Worm (Caenorhabditis elegans) whole organism, young adult: ENCODE measurements around the gene smf-2.

ENCODE experiments used
- B0019.2 ChIP-seq: fragments of 200-800 bp; sonication (Bioruptor generic); conservative IDR thresholded peaks from 2 replicates; pipeline ENCODE4 v1.3.6; 2022; ENCODE audit warnings: missing genetic modification reagents, missing genetic modification characterization, missing compliant biosample characterization
- B0035.1 ChIP-seq: sonication (generic microtip); optimal IDR thresholded peaks from 2 replicates; lab custom pipeline; 2016; ENCODE audit warnings: missing genetic modification characterization, mild to moderate bottlenecking, missing compliant biosample characterization, missing genotype, missing genetic modification reagents
- B0261.1 ChIP-seq: sonication (generic microtip); optimal IDR thresholded peaks from 2 replicates; lab custom pipeline; 2016; ENCODE audit warnings: mild to moderate bottlenecking, missing genetic modification characterization, moderate library complexity, missing compliant biosample characterization
- C06A6.2 ChIP-seq: fragments of 200-800 bp; sonication (Bioruptor generic); conservative IDR thresholded peaks from 2 replicates; pipeline ENCODE4 v1.3.6; 2022; ENCODE audit warnings: missing genetic modification characterization, missing compliant biosample characterization
- C17E4.6 ChIP-seq: fragments of 200-800 bp; sonication (Bioruptor generic); IDR thresholded peaks from 2 replicates; pipeline ENCODE4 v1.3.6; 2022; ENCODE audit warnings: missing genetic modification reagents, missing genetic modification characterization, missing compliant biosample characterization
- D2030.7 ChIP-seq: fragments of 200-800 bp; sonication (Bioruptor generic); IDR thresholded peaks from 2 replicates; pipeline ENCODE4 v1.3.6; 2022; ENCODE audit warnings: missing genetic modification reagents, missing genetic modification characterization, missing compliant biosample characterization
- F23B12.7 ChIP-seq: sonication (generic microtip); optimal IDR thresholded peaks from 2 replicates; lab custom pipeline; 2017; ENCODE audit warnings: missing genetic modification characterization, mild to moderate bottlenecking, missing compliant biosample characterization, antibody characterized with exemption, moderate library complexity; ENCODE audit not compliant: insufficient read depth
- F39B2.1 ChIP-seq: fragments of 200-800 bp; sonication (Bioruptor generic); IDR thresholded peaks from 2 replicates; pipeline ENCODE4 v1.3.6; 2022; ENCODE audit warnings: missing genetic modification reagents, missing genetic modification characterization, missing compliant biosample characterization
- F52B5.7 ChIP-seq: sonication (generic microtip); optimal IDR thresholded peaks from 2 replicates; lab custom pipeline; 2016; ENCODE audit warnings: mild to moderate bottlenecking, missing genetic modification characterization, missing compliant biosample characterization
- F55B11.4 ChIP-seq: sonication (generic microtip); optimal IDR thresholded peaks from 2 replicates; lab custom pipeline; 2016; ENCODE audit warnings: missing compliant biosample characterization, missing genetic modification characterization, borderline replicate concordance; ENCODE audit not compliant: insufficient read depth
- K11D2.4 ChIP-seq: fragments of 200-800 bp; sonication (Bioruptor generic); IDR thresholded peaks from 2 replicates; pipeline ENCODE4 v1.3.6; 2022; ENCODE audit warnings: missing genetic modification reagents, missing genetic modification characterization, missing compliant biosample characterization
- Y53F4B.3 ChIP-seq: fragments of 200-800 bp; sonication (Bioruptor generic); IDR thresholded peaks from 2 replicates; pipeline ENCODE4 v1.3.6; 2022; ENCODE audit warnings: missing genetic modification reagents, missing genetic modification characterization, missing compliant biosample characterization
- Y79H2A.3 ChIP-seq: fragments of 200-800 bp; sonication (Bioruptor generic); conservative IDR thresholded peaks from 2 replicates; pipeline ENCODE4 v1.3.6; 2022; ENCODE audit warnings: missing genetic modification reagents, missing genetic modification characterization, missing compliant biosample characterization
- Y95B8A.8 ChIP-seq: fragments of 200-800 bp; sonication (Bioruptor generic); IDR thresholded peaks from 2 replicates; pipeline ENCODE4 v1.3.6; 2022; ENCODE audit warnings: missing genetic modification reagents, missing genetic modification characterization, missing compliant biosample characterization
- ZK185.1 ChIP-seq: sonication (generic microtip); optimal IDR thresholded peaks from 2 replicates; lab custom pipeline; 2016; ENCODE audit warnings: mild to moderate bottlenecking, missing genetic modification characterization, missing compliant biosample characterization; ENCODE audit not compliant: poor library complexity, severe bottlenecking
- ama-1 ChIP-seq, 3 experiments: fragments of 150-350 bp in 1 of 3; sonication (generic microtip) in 2 of 3; optimal IDR thresholded peaks; 2 replicates each; lab custom pipeline; 2014 to 2018; ENCODE audit warnings: missing biosample characterization in 2 of 3, missing genetic modification characterization in 2 of 3, missing genetic modification reagents in 2 of 3
- athp-1 ChIP-seq: sonication (generic microtip); optimal IDR thresholded peaks from 2 replicates; lab custom pipeline; 2017; ENCODE audit warnings: mild to moderate bottlenecking, missing genetic modification characterization, missing compliant biosample characterization
- attf-5 ChIP-seq: fragments of 200-800 bp; sonication (Bioruptor generic); optimal IDR thresholded peaks from 2 replicates; lab custom pipeline; 2018; ENCODE audit warnings: mild to moderate bottlenecking, missing genetic modification characterization, missing compliant biosample characterization
- cebp-1 ChIP-seq, 2 experiments: fragments of 200-800 bp in 1 of 2; sonication (Bioruptor generic) in 1 of 2; sonication (generic microtip) in 1 of 2; IDR thresholded peaks in 1 of 2; optimal IDR thresholded peaks in 1 of 2; 2 replicates each; pipeline versions ENCODE4 v1.3.6 to Lab custom; 2017 to 2022; ENCODE audit warnings: missing compliant biosample characterization in 2 of 2, missing genetic modification characterization in 2 of 2, mild to moderate bottlenecking in 1 of 2, missing genetic modification reagents in 1 of 2, moderate library complexity in 1 of 2
- ceh-27 ChIP-seq: fragments of 200-800 bp; sonication (Bioruptor generic); optimal IDR thresholded peaks from 2 replicates; lab custom pipeline; 2018; ENCODE audit warnings: mild to moderate bottlenecking, missing genetic modification characterization, moderate library complexity, missing compliant biosample characterization
- ceh-91 ChIP-seq: fragments of 200-800 bp; sonication (Bioruptor generic); IDR thresholded peaks from 2 replicates; pipeline ENCODE4 v1.3.6; 2022; ENCODE audit warnings: missing genetic modification reagents, missing genetic modification characterization, missing compliant biosample characterization
- chd-7 ChIP-seq: sonication (generic microtip); optimal IDR thresholded peaks from 2 replicates; lab custom pipeline; 2016; ENCODE audit warnings: mild to moderate bottlenecking, missing genetic modification characterization, moderate library complexity, missing compliant biosample characterization
- dpff-1 ChIP-seq: sonication (generic microtip); optimal IDR thresholded peaks from 2 replicates; lab custom pipeline; 2017; ENCODE audit warnings: mild to moderate bottlenecking, missing genetic modification characterization, missing compliant biosample characterization
- fkh-3 ChIP-seq: sonication (generic microtip); optimal IDR thresholded peaks from 2 replicates; lab custom pipeline; 2016; ENCODE audit warnings: mild to moderate bottlenecking, missing genetic modification characterization, missing compliant biosample characterization
- hmg-1.2 ChIP-seq: fragments of 200-800 bp; sonication (Bioruptor generic); IDR thresholded peaks from 2 replicates; pipeline ENCODE4 v1.3.6; 2022; ENCODE audit warnings: missing genetic modification reagents, missing genetic modification characterization, missing compliant biosample characterization
- hmg-20 ChIP-seq: fragments of 200-800 bp; sonication (Bioruptor generic); IDR thresholded peaks from 2 replicates; pipeline ENCODE4 v1.3.6; 2022; ENCODE audit warnings: missing genetic modification reagents, missing genetic modification characterization, missing compliant biosample characterization
- hrde-1 ChIP-seq: sonication (generic microtip); optimal IDR thresholded peaks from 2 replicates; lab custom pipeline; 2016; ENCODE audit warnings: missing genetic modification characterization, mild to moderate bottlenecking, missing compliant biosample characterization, moderate library complexity, missing genotype, missing genetic modification reagents, borderline replicate concordance
- lin-35 ChIP-seq, 3 experiments: fragments of 150-350 bp in 2 of 3; sonication (generic microtip) in 1 of 3; optimal IDR thresholded peaks; 2 replicates each; lab custom pipeline; 2014 to 2018; ENCODE audit warnings: missing biosample characterization in 3 of 3, missing genetic modification characterization in 3 of 3, missing genetic modification reagents in 3 of 3
- lin-54 ChIP-seq: fragments of 200-800 bp; sonication (Bioruptor generic); optimal IDR thresholded peaks from 2 replicates; lab custom pipeline; 2018; ENCODE audit warnings: mild to moderate bottlenecking, missing genetic modification characterization, missing compliant biosample characterization
- lsl-1 ChIP-seq: fragments of 200-800 bp; sonication (Bioruptor generic); optimal IDR thresholded peaks from 2 replicates; lab custom pipeline; 2018; ENCODE audit warnings: mild to moderate bottlenecking, missing genetic modification characterization, moderate library complexity, missing compliant biosample characterization
- madf-10 ChIP-seq: sonication (generic microtip); optimal IDR thresholded peaks from 2 replicates; lab custom pipeline; 2016; ENCODE audit warnings: mild to moderate bottlenecking, missing genetic modification characterization, missing compliant biosample characterization
- madf-8 ChIP-seq: fragments of 200-800 bp; sonication (Bioruptor generic); conservative IDR thresholded peaks from 2 replicates; pipeline ENCODE4 v1.3.6; 2022; ENCODE audit warnings: missing genetic modification reagents, missing genetic modification characterization, missing compliant biosample characterization
- mes-4 ChIP-seq: sonication (generic microtip); optimal IDR thresholded peaks from 2 replicates; lab custom pipeline; 2016; ENCODE audit warnings: missing genotype, missing genetic modification characterization, missing compliant biosample characterization
- mxl-1 ChIP-seq: sonication (generic microtip); optimal IDR thresholded peaks from 2 replicates; lab custom pipeline; 2016; ENCODE audit warnings: missing genetic modification characterization, missing compliant biosample characterization
- nhr-80 ChIP-seq: sonication (generic microtip); optimal IDR thresholded peaks from 2 replicates; lab custom pipeline; 2016; ENCODE audit warnings: missing genetic modification characterization, missing compliant biosample characterization
- nhr-90 ChIP-seq: sonication (generic microtip); optimal IDR thresholded peaks from 2 replicates; lab custom pipeline; 2016; ENCODE audit warnings: missing genotype, mild to moderate bottlenecking, missing genetic modification characterization, missing compliant biosample characterization
- pha-4 ChIP-seq: fragments of 150-350 bp; sonication (generic microtip); optimal IDR thresholded peaks from 2 replicates; lab custom pipeline; 2014; ENCODE audit warnings: missing biosample characterization, missing genetic modification reagents, missing genetic modification characterization
- snpc-1.1 ChIP-seq: sonication (generic microtip); optimal IDR thresholded peaks from 2 replicates; lab custom pipeline; 2017; ENCODE audit warnings: missing genetic modification characterization, mild to moderate bottlenecking, missing compliant biosample characterization, antibody characterized with exemption, moderate library complexity, missing genotype, missing genetic modification reagents; ENCODE audit not compliant: insufficient read depth
- snpc-4 ChIP-seq, 5 experiments: fragments of 150-350 bp in 1 of 5; sonication (generic microtip) in 4 of 5; optimal IDR thresholded peaks; 2 replicates each; lab custom pipeline; 2014 to 2018; ENCODE audit warnings: missing genetic modification characterization in 5 of 5, missing biosample characterization in 3 of 5, antibody characterized with exemption in 2 of 5, mild to moderate bottlenecking in 2 of 5, missing compliant biosample characterization in 2 of 5, missing genotype in 2 of 5, moderate library complexity in 2 of 5, missing genetic modification reagents in 1 of 5
- tlf-1 ChIP-seq: fragments of 200-800 bp; sonication (Bioruptor generic); optimal IDR thresholded peaks from 2 replicates; lab custom pipeline; 2018; ENCODE audit warnings: mild to moderate bottlenecking, missing genetic modification characterization, missing compliant biosample characterization
- zfh-2 ChIP-seq: fragments of 200-800 bp; sonication (Bioruptor generic); conservative IDR thresholded peaks from 2 replicates; pipeline ENCODE4 v1.3.6; 2022; ENCODE audit warnings: missing genetic modification reagents, missing genetic modification characterization, missing compliant biosample characterization
- ztf-18 ChIP-seq: sonication (generic microtip); optimal IDR thresholded peaks from 2 replicates; lab custom pipeline; 2016; ENCODE audit warnings: missing genotype, mild to moderate bottlenecking, missing genetic modification characterization, missing compliant biosample characterization
- ztf-25 ChIP-seq: fragments of 200-800 bp; sonication (Bioruptor generic); IDR thresholded peaks from 2 replicates; pipeline ENCODE4 v1.3.6; 2022; ENCODE audit warnings: missing genetic modification reagents, missing genetic modification characterization, missing compliant biosample characterization

The smf-2 gene

DNA sequence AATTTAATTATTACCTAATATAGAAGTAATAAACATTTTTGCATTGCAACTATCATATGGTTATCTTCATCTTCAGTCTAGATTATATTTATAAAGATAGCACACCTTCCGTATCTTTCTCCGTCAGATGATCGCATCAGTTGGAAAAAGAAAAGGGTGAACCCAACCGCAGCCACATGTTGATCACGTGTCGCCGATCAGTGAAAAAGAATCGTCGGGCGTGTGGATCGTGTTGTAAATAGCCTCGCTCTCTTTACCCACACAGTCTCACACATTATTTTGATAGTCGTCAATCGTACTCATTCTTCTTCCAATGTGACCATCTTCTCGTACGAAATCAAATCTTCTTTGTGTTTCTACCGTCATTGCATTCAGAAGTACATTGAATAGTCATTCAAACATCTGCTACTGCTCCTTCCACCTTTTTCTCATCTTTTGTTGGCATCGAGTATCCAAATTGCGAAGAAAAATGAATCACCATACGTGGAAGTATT lies 25.4 kb upstream of the smf-2 start (continued):
- peak; percentile 79 for TF ChIP-seq C17E4.6
- no peak for TF ChIP-seq fkh-3 (tag; lab: Kevin White, UChicago)
- TF ChIP-seq hrde-1 (tag; lab: Kevin White, UChicago) = no peak
- TF ChIP-seq B0261.1 = peak; percentile 9
- TF ChIP-seq attf-5 = peak; percentile 70
- peak; percentile 74 for TF ChIP-seq F52B5.7 (tag; lab: Kevin White, UChicago)
- TF ChIP-seq ceh-27 = peak; percentile 79
- TF ChIP-seq K11D2.4 = peak; percentile 89
- TF ChIP-seq athp-1 (tag; lab: Kevin White, UChicago) = peak; percentile 45
- TF ChIP-seq ztf-25 = 0 out of 2 replicates have a peak, but pooled peaks have one; percentile 63
- TF ChIP-seq snpc-1.1 (tag; lab: Kevin White, UChicago) = no peak
- no peak for TF ChIP-seq snpc-4 (GFP tag; optimal IDR thresholded peaks at IDR 0.05; lab: Kevin White, UChicago)
- peak; percentile 11 to 67 (median 41) for TF ChIP-seq snpc-4 (tag; optimal IDR thresholded peaks at IDR 0.05; lab: Kevin White, UChicago)
- no peak for TF ChIP-seq D2030.7 (GFP tag; lab: Robert Waterston, UW)
- TF ChIP-seq, all 124 proteins: peak for 70

DNA sequence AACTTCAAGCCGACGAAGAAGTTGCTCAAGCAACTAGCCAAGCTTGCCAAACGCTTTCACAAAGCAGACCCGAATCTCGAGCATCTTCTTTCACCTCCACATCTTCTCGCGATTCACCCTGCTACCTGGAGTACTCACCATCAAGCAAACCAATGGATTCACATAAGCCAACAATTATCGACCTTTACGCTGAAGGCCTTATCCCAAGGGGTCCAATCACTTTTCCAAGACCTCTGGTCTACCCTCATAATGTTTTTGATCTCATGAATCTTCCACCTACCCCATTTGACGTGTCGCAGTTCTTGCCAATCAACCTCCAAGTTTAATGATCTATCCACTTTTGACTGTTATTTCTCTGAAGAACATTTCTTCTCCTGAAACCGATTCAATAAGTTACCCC lies 24.8 kb upstream of the smf-2 start:
- TF ChIP-seq hmg-20 = 0 out of 2 replicates have a peak, but pooled peaks have one; percentile 18
- TF ChIP-seq B0019.2 (GFP tag; lab: Robert Waterston, UW) = no peak
- TF ChIP-seq Y95B8A.8 = 0 out of 2 replicates have a peak, but pooled peaks have one; percentile 6
- TF ChIP-seq ama-1 (optimal IDR thresholded peaks at IDR 0.05; lab: Kevin White, UChicago) = peak; percentile 17
- TF ChIP-seq ama-1 (GFP tag; optimal IDR thresholded peaks at IDR 0.05; lab: Kevin White, UChicago) = no peak
- TF ChIP-seq F39B2.1 = no peak

DNA sequence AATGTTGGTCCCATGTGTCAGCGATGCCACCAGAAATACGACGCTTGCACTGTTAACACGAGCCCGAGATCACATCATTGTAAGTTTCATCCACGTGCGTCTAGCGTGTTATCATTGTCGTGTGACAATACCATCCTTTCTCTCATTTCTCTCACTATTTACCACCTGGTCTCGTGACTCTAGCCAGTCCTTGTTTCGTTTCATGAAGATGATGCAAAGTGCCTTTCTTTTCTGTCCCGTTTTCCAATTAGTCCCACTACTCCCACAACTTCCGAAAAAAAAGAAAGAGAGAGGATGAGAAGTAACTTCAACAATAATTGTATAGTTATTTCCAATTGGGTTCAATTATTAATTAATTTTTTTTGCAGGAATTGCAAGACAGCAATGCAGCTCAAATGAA lies 24.4 kb upstream of the smf-2 start:
- no peak for TF ChIP-seq ceh-27
- TF ChIP-seq B0035.1 = no peak
- TF ChIP-seq Y79H2A.3 (GFP tag; lab: Robert Waterston, UW) = no peak
- no peak for TF ChIP-seq zfh-2 (GFP tag; lab: Robert Waterston, UW)
- no peak for TF ChIP-seq mxl-1 (tag; lab: Kevin White, UChicago)
- no peak for TF ChIP-seq athp-1 (tag; lab: Kevin White, UChicago)
- TF ChIP-seq lin-54 = peak; percentile 10
- no peak for TF ChIP-seq nhr-90
- peak; percentile 85 for TF ChIP-seq pha-4 (tag; lab: Kevin White, UChicago)
- no peak for TF ChIP-seq Y53F4B.3 (GFP tag; lab: Robert Waterston, UW)
- no peak for TF ChIP-seq tlf-1 (GFP tag; lab: Kevin White, UChicago)
- no peak for TF ChIP-seq lsl-1 (GFP tag; lab: Kevin White, UChicago)
- TF ChIP-seq ama-1 (optimal IDR thresholded peaks at IDR 0.05; lab: Kevin White, UChicago) = peak; percentile 88
- TF ChIP-seq ama-1 (GFP tag; optimal IDR thresholded peaks at IDR 0.05; lab: Kevin White, UChicago) = no peak
- peak; percentile 2 for TF ChIP-seq chd-7 (tag; lab: Kevin White, UChicago)
- peak; percentile 36 for TF ChIP-seq ZK185.1 (tag; lab: Kevin White, UChicago)
- TF ChIP-seq cebp-1 (GFP tag; IDR thresholded peaks at IDR 0.05; lab: Robert Waterston, UW) = no peak
- peak; percentile 21 for TF ChIP-seq cebp-1 (tag; optimal IDR thresholded peaks at IDR 0.05; lab: Kevin White, UChicago)
- TF ChIP-seq F55B11.4 = no peak
- TF ChIP-seq C06A6.2 (GFP tag; lab: Robert Waterston, UW) = peak; percentile 60; the same call in 1 of the 2 replicates
- peak; percentile 14; the same call in 1 of the 2 replicates for TF ChIP-seq hmg-1.2
- no peak for TF ChIP-seq ceh-91
- no peak for TF ChIP-seq F23B12.7 (tag; lab: Kevin White, UChicago)
- peak in 1 of 3 experiments; percentile 17 for TF ChIP-seq lin-35 (GFP tag; optimal IDR thresholded peaks at IDR 0.05; lab: Kevin White, UChicago)
- TF ChIP-seq nhr-80 (tag; lab: Kevin White, UChicago) = peak; percentile 51
- TF ChIP-seq madf-10 (tag; lab: Kevin White, UChicago) = peak; percentile 25
- no peak for TF ChIP-seq dpff-1 (tag; lab: Kevin White, UChicago)
- no peak for TF ChIP-seq madf-8 (GFP tag; lab: Robert Waterston, UW)
- TF ChIP-seq ztf-18 (tag; lab: Kevin White, UChicago) = no peak
- TF ChIP-seq mes-4 = no peak
